Worm (Caenorhabditis elegans): ENCODE results near the gene F07H5.10.

The F07H5.10 gene

DNA sequence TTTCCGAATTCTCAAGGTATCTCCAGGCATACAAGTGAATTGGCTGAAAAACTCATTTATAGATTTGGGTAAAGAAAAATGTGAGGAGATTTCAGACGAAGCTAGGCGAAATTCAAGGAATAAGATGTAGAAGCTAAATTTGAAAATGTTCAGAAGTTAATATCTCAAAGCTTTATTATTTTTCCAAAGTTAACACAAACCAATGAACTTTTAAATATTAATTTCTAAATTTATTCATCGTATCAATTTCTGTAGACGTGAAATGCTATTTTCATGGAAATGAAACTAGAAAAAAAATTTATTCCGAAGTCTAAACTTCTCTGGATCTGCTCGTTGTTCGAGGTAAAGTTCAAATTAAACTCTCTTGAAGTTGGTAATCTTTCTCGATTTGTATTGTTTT, 36.9 kb upstream of the F07H5.10 start, which contains the start of gene agxt-1:
Gene agxt-1, plus strand, starts transcription at position 301 of the 400 bp plus-strand sequence.
- TF ChIP-seq hlh-4 (tag; optimal IDR thresholded peaks at IDR 0.05), result no peak
- no peak for TF ChIP-seq jun-1 (tag; optimal IDR thresholded peaks at IDR 0.05)
- no peak for TF ChIP-seq ets-5 (GFP tag; IDR thresholded peaks at IDR 0.05)
- no peak for TF ChIP-seq fkh-4 (tag; optimal IDR thresholded peaks at IDR 0.05; ENCODE audit: borderline replicate concordance)
- TF ChIP-seq dsc-1 (tag; optimal IDR thresholded peaks at IDR 0.05), result no peak
- no peak for TF ChIP-seq mep-1 (tag; optimal IDR thresholded peaks at IDR 0.05)
- no peak for TF ChIP-seq nhr-12 (tag; optimal IDR thresholded peaks at IDR 0.05)

DNA sequence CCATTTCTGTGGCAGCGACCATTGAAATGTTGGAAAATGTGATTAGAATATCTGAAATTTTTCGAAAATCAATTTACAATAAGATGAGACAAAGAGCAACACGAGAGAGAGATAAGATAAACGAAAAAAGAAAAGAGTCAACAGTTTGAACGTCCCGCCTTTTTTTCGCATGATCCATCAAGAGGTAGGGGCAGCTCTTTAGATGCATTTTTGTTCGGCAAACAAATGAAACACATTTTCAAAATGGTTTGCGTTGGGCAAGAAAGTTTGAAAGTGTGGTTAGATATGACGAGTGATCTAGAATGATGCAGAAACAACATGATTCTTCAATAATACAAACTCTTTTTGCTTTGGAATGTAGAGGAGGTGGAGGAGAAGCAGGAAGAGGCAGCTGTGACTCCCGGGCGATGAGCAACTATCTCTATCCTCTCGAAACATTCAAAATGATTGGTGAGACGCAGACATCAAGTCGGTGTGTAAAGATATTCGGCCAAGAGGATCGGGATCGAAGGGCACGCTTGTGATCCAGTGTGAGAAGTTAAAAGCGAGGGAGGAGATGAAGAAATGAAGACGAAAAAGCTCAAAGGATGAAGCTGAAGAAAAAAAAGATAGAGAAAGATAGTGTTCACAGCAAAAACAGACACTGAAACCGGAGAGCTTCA, 36.2 kb upstream of the F07H5.10 start, which contains the start of gene F46C5.6:
Gene F46C5.6, minus strand, starts transcription at position 51 of the 662 bp plus-strand sequence.
- TF ChIP-seq rnt-1 (tag; optimal IDR thresholded peaks at IDR 0.05), result peak; percentile 66
- peak in 1 of 2 experiments; percentile 13 for TF ChIP-seq lin-35 (GFP tag; optimal IDR thresholded peaks at IDR 0.05)
- no peak for TF ChIP-seq mab-9 (GFP tag; IDR thresholded peaks at IDR 0.05)
- TF ChIP-seq C04F5.9 (tag; optimal IDR thresholded peaks at IDR 0.05), result no peak
- peak; percentile 45 for TF ChIP-seq snu-23 (GFP tag; optimal IDR thresholded peaks at IDR 0.05)
- peak; percentile 39 for TF ChIP-seq nhr-20 (tag; optimal IDR thresholded peaks at IDR 0.05)
- no peak for TF ChIP-seq mdl-1 (tag; optimal IDR thresholded peaks at IDR 0.05)
- TF ChIP-seq elt-2 (tag; optimal IDR thresholded peaks at IDR 0.05), result no peak
- TF ChIP-seq sup-37 (GFP tag; optimal IDR thresholded peaks at IDR 0.05), result no peak
- peak; percentile 73 for TF ChIP-seq nhr-71 (tag; optimal IDR thresholded peaks at IDR 0.05)
- TF ChIP-seq efl-1 (optimal IDR thresholded peaks at IDR 0.05), result peak in 1 of 2 experiments; percentile 10
- TF ChIP-seq efl-1 (GFP tag; optimal IDR thresholded peaks at IDR 0.05 in 1 of 2), result no peak
- TF ChIP-seq tbx-2 (tag; optimal IDR thresholded peaks at IDR 0.05), result peak; percentile 19
- peak; percentile 30; the same call in 1 of the 2 replicates for TF ChIP-seq nhr-19 (GFP tag; conservative IDR thresholded peaks at IDR 0.05)
- no peak for TF ChIP-seq ceh-8 (GFP tag; optimal IDR thresholded peaks at IDR 0.05)
- peak; percentile 9 for TF ChIP-seq swsn-7 (tag; optimal IDR thresholded peaks at IDR 0.05)
- TF ChIP-seq lin-14 (GFP tag; optimal IDR thresholded peaks at IDR 0.05), result peak; percentile 83
- no peak for TF ChIP-seq ceh-88 (GFP tag; IDR thresholded peaks at IDR 0.05)
- TF ChIP-seq lsy-2 (tag; optimal IDR thresholded peaks at IDR 0.05), result peak in 1 of 2 experiments; percentile 40
- no peak for TF ChIP-seq fos-1 (tag; optimal IDR thresholded peaks at IDR 0.05)
- TF ChIP-seq dsc-1 (tag; optimal IDR thresholded peaks at IDR 0.05), result peak; percentile 53

DNA sequence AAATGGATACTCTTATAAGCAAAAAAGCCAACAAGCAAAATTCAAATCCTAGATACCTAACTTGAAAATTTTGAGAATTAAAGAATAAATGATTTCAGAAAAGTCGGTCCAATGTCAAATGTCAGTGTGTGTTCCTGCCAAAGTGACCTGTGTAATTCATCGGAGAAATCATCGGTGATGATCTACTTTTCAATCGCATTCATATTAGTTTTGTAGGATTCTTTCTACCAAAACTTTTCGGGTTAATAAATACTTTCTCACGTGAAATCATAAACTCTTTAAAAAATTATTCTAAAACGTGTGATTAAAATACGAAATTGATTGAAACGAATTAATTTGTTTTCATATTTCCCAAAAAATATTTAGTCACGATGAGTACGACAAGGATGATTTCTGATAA, 30.6 kb upstream of the F07H5.10 start, which contains the start of gene F46C5.7:
Gene F46C5.7, plus strand, starts transcription at position 301 of the 400 bp plus-strand sequence.
- TF ChIP-seq rnt-1 (tag; optimal IDR thresholded peaks at IDR 0.05) (no peak), nhr-19 (GFP tag; conservative IDR thresholded peaks at IDR 0.05) (no peak), vab-15 (tag; optimal IDR thresholded peaks at IDR 0.05) (no peak), unc-130 (tag; optimal IDR thresholded peaks at IDR 0.05) (no peak), egl-13 (tag; optimal IDR thresholded peaks at IDR 0.05) (no peak), elt-2 (tag; optimal IDR thresholded peaks at IDR 0.05) (no peak)

DNA sequence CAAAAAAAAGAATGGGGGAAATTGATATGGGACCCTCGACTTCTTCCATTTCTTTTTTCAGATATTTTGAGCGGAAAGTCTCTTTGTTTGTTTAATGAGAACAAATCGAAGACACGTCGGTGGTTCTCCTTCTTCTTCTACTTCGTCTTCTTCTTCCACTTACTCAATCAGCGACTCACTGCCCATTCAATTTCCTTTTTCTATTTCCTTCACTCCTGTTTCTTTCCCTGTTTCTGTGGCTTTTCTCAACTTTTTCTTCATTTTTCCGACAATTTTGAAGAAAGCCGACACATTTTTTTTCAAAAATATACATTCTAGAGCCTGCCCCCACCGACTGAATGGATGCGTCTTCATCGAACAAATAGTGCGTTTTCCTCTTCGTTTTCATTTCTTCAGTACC, 27.5 kb upstream of the F07H5.10 start, which contains the start of gene F46C5.4:
Gene F46C5.4, plus strand, starts transcription at position 222 of the 400 bp plus-strand sequence.
- TF ChIP-seq fkh-10 (GFP tag; optimal IDR thresholded peaks at IDR 0.05) (peak; percentile 85), unc-62 (GFP tag; optimal IDR thresholded peaks at IDR 0.05) (no peak), lin-14 (GFP tag; optimal IDR thresholded peaks at IDR 0.05) (peak; percentile 66)

DNA sequence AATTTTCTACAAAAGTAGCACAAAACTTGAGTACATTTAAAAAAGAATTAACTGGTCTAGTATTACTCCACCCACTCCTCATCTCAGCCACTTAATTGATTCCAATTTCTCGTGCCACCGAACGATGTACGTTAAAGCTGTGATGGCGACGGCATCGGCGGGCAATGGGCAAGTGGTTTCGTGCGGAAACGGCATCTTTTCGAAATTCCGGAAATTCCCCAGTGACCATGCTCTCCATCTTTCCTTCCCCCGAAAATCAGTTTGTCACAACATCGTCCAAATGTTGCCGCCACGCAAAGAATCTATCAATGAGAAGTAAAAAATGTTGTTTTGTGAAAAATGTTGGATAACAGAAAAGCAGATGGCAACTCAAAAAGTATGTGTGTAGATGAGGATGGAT, 24.6 kb upstream of the F07H5.10 start:
- TF ChIP-seq lin-14 (GFP tag; optimal IDR thresholded peaks at IDR 0.05), result peak; percentile 36
- no peak for TF ChIP-seq mep-1 (tag; optimal IDR thresholded peaks at IDR 0.05)
- no peak for TF ChIP-seq nhr-77 (tag; optimal IDR thresholded peaks at IDR 0.05)
